Worm (Caenorhabditis elegans): ENCODE results near the gene Y105C5A.508.

DNA sequence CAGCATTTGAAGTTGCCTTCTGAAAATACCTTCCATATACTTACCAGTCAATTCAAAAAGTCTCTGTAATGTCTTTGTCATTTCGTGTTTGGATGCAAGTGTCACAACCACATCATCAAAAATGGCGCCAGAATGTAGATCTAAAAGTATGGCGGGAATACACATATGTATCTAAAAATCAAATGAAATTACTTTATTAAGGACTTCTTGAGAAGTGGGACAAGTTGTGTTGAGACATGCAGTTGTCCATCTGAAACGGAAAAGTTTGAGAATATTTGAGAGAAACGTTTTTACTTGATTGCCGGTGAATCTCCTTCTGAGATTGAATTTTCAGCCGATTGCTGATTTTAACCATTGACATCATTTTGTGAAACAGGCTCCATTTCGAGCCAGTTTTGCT, 8.3 kb downstream of the Y105C5A.508 start:
- TF ChIP-seq F57C9.4 (tag; optimal IDR thresholded peaks at IDR 0.05) (no peak), sea-2 (GFP tag; IDR thresholded peaks at IDR 0.05) (no peak)
